Worm (Caenorhabditis elegans) whole organism, young adult: ENCODE data around the gene exos-7.

ENCODE experiments used
- D2030.7 ChIP-seq: fragments of 200-800 bp; sonication (Bioruptor generic); IDR thresholded peaks from 2 replicates; pipeline ENCODE4 v1.3.6; 2022; ENCODE audit warnings: missing genetic modification reagents, missing genetic modification characterization, missing compliant biosample characterization
- F10E7.11 ChIP-seq: sonication (generic microtip); optimal IDR thresholded peaks from 2 replicates; lab custom pipeline; 2017; ENCODE audit warnings: mild to moderate bottlenecking, missing genetic modification characterization, moderate library complexity, missing compliant biosample characterization
- F57A8.1 ChIP-seq: fragments of 200-800 bp; sonication (Bioruptor generic); optimal IDR thresholded peaks from 2 replicates; lab custom pipeline; 2018; ENCODE audit warnings: mild to moderate bottlenecking, missing genetic modification characterization, moderate library complexity, missing compliant biosample characterization
- K12H6.12 ChIP-seq: fragments of 200-800 bp; sonication (Bioruptor generic); optimal IDR thresholded peaks from 2 replicates; lab custom pipeline; 2018; ENCODE audit warnings: mild to moderate bottlenecking, missing genetic modification characterization, missing compliant biosample characterization
- T26A5.8 ChIP-seq: sonication (generic microtip); optimal IDR thresholded peaks from 2 replicates; lab custom pipeline; 2016; ENCODE audit warnings: missing genetic modification characterization, missing compliant biosample characterization
- Y53F4B.3 ChIP-seq: fragments of 200-800 bp; sonication (Bioruptor generic); IDR thresholded peaks from 2 replicates; pipeline ENCODE4 v1.3.6; 2022; ENCODE audit warnings: missing genetic modification reagents, missing genetic modification characterization, missing compliant biosample characterization
- Y67H2A.10 ChIP-seq: fragments of 200-800 bp; sonication (Bioruptor generic); conservative IDR thresholded peaks from 2 replicates; pipeline ENCODE4 v1.3.6; 2022; ENCODE audit warnings: missing genetic modification reagents, missing genetic modification characterization, missing compliant biosample characterization
- ZK185.1 ChIP-seq: sonication (generic microtip); optimal IDR thresholded peaks from 2 replicates; lab custom pipeline; 2016; ENCODE audit warnings: mild to moderate bottlenecking, missing genetic modification characterization, missing compliant biosample characterization; ENCODE audit not compliant: poor library complexity, severe bottlenecking
- ama-1 ChIP-seq, 3 experiments: fragments of 150-350 bp in 1 of 3; sonication (generic microtip) in 2 of 3; optimal IDR thresholded peaks; 2 replicates each; lab custom pipeline; 2014 to 2018; ENCODE audit warnings: missing biosample characterization in 2 of 3, missing genetic modification characterization in 2 of 3, missing genetic modification reagents in 2 of 3
- atf-7 ChIP-seq: sonication (generic microtip); optimal IDR thresholded peaks from 2 replicates; lab custom pipeline; 2017; ENCODE audit warnings: mild to moderate bottlenecking, missing genetic modification characterization, missing compliant biosample characterization
- attf-6 ChIP-seq: fragments of 200-800 bp; sonication (Bioruptor generic); IDR thresholded peaks from 2 replicates; pipeline ENCODE4 v1.3.6; 2022; ENCODE audit warnings: missing genetic modification reagents, missing genetic modification characterization, missing compliant biosample characterization
- bed-2 ChIP-seq: fragments of 200-800 bp; sonication (Bioruptor generic); IDR thresholded peaks from 2 replicates; pipeline ENCODE4 v1.3.6; 2022; ENCODE audit warnings: missing genetic modification reagents, missing genetic modification characterization, missing compliant biosample characterization
- ccch-3 ChIP-seq: fragments of 200-800 bp; sonication (Bioruptor generic); optimal IDR thresholded peaks from 2 replicates; lab custom pipeline; 2018; ENCODE audit warnings: mild to moderate bottlenecking, missing genetic modification characterization, missing compliant biosample characterization
- ceh-40 ChIP-seq: fragments of 200-800 bp; sonication (Bioruptor generic); IDR thresholded peaks from 2 replicates; pipeline ENCODE4 v1.3.6; 2022; ENCODE audit warnings: missing genetic modification characterization, missing compliant biosample characterization
- ceh-58 ChIP-seq: fragments of 200-800 bp; sonication (Bioruptor generic); IDR thresholded peaks from 2 replicates; pipeline ENCODE4 v1.3.6; 2022; ENCODE audit warnings: missing genetic modification characterization, missing compliant biosample characterization
- hmg-1.2 ChIP-seq: fragments of 200-800 bp; sonication (Bioruptor generic); IDR thresholded peaks from 2 replicates; pipeline ENCODE4 v1.3.6; 2022; ENCODE audit warnings: missing genetic modification reagents, missing genetic modification characterization, missing compliant biosample characterization
- hsf-1 ChIP-seq: fragments of 200-800 bp; sonication (Bioruptor generic); IDR thresholded peaks from 2 replicates; pipeline ENCODE4 v1.3.6; 2022; ENCODE audit warnings: missing genetic modification reagents, missing genetic modification characterization, missing compliant biosample characterization
- lag-1 ChIP-seq: fragments of 200-800 bp; sonication (Bioruptor generic); IDR thresholded peaks from 2 replicates; pipeline ENCODE4 v1.3.6; 2022; ENCODE audit warnings: missing genetic modification reagents, missing genetic modification characterization, missing compliant biosample characterization
- let-607 ChIP-seq, 2 experiments: fragments of 200-800 bp in 1 of 2; sonication (Bioruptor generic) in 1 of 2; sonication (generic microtip) in 1 of 2; optimal IDR thresholded peaks; 2 replicates each; lab custom pipeline; 2016 to 2018; ENCODE audit warnings: mild to moderate bottlenecking in 2 of 2, missing compliant biosample characterization in 2 of 2, missing genetic modification characterization in 2 of 2, moderate library complexity in 2 of 2, missing genotype in 1 of 2
- lsl-1 ChIP-seq: fragments of 200-800 bp; sonication (Bioruptor generic); optimal IDR thresholded peaks from 2 replicates; lab custom pipeline; 2018; ENCODE audit warnings: mild to moderate bottlenecking, missing genetic modification characterization, moderate library complexity, missing compliant biosample characterization
- madf-3 ChIP-seq: fragments of 200-800 bp; sonication (Bioruptor generic); IDR thresholded peaks from 2 replicates; pipeline ENCODE4 v1.3.6; 2022; ENCODE audit warnings: missing genetic modification reagents, missing genetic modification characterization, missing compliant biosample characterization
- mel-28 ChIP-seq: sonication (generic microtip); optimal IDR thresholded peaks from 2 replicates; lab custom pipeline; 2016; ENCODE audit warnings: borderline replicate concordance, mild to moderate bottlenecking, missing genetic modification characterization, missing compliant biosample characterization
- nhr-80 ChIP-seq: sonication (generic microtip); optimal IDR thresholded peaks from 2 replicates; lab custom pipeline; 2016; ENCODE audit warnings: missing genetic modification characterization, missing compliant biosample characterization
- rcor-1 ChIP-seq: fragments of 200-800 bp; sonication (Bioruptor generic); IDR thresholded peaks from 2 replicates; pipeline ENCODE4 v1.3.6; 2022; ENCODE audit warnings: missing genetic modification reagents, missing genetic modification characterization, missing compliant biosample characterization
- sea-2 ChIP-seq: fragments of 200-800 bp; sonication (Bioruptor generic); IDR thresholded peaks from 2 replicates; pipeline ENCODE4 v1.3.6; 2022; ENCODE audit warnings: missing genetic modification characterization, missing compliant biosample characterization
- tbp1 ChIP-seq: fragments of 200-800 bp; sonication (Bioruptor generic); optimal IDR thresholded peaks from 2 replicates; lab custom pipeline; 2018; ENCODE audit warnings: mild to moderate bottlenecking, missing genetic modification characterization, missing compliant biosample characterization
- tbx-9 ChIP-seq: sonication (generic microtip); optimal IDR thresholded peaks from 2 replicates; lab custom pipeline; 2016; ENCODE audit warnings: borderline replicate concordance, missing genetic modification characterization, inconsistent platforms, missing compliant biosample characterization
- tlf-1 ChIP-seq: fragments of 200-800 bp; sonication (Bioruptor generic); optimal IDR thresholded peaks from 2 replicates; lab custom pipeline; 2018; ENCODE audit warnings: mild to moderate bottlenecking, missing genetic modification characterization, missing compliant biosample characterization
- ztf-28 ChIP-seq: fragments of 200-800 bp; sonication (Bioruptor generic); IDR thresholded peaks from 2 replicates; pipeline ENCODE4 v1.3.6; 2022; ENCODE audit warnings: missing genetic modification reagents, missing genetic modification characterization, missing compliant biosample characterization
- ztf-3 ChIP-seq: fragments of 200-800 bp; sonication (Bioruptor generic); optimal IDR thresholded peaks from 2 replicates; lab custom pipeline; 2018; ENCODE audit warnings: mild to moderate bottlenecking, missing genetic modification characterization, missing compliant biosample characterization

Gene exos-7

DNA sequence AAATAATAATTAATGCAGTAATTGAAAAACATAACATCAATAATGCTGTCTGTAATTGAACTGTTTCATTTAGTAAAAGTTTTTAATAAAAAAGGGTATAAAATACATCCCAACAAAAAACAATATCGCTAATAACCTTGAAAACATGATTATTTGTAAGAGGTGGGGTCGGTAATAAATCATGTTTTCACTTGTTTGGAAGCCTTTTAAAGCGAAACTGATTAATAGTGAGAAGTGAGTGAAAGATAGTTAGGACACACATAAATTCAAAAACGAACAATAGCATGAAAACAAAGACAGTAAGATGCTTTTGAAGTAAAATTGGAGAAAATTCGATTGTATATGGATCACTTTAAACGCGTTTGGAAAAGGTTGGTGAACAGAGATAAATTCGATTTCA, 22.4 kb downstream of the exos-7 start, which contains the start of gene try-4:
Gene try-4, minus strand, starts transcription at position 74 of the 400 bp plus-strand sequence.
- TF ChIP-seq T26A5.8: no peak
- no peak for TF ChIP-seq F10E7.11 (tag; lab: Kevin White, UChicago)
- TF ChIP-seq let-607 (tag; optimal IDR thresholded peaks at IDR 0.05; lab: Kevin White, UChicago): no peak
- no peak for TF ChIP-seq ceh-40 (GFP tag; lab: Robert Waterston, UW)
- TF ChIP-seq rcor-1 (GFP tag; lab: Robert Waterston, UW): no peak
- no peak for TF ChIP-seq lag-1 (GFP tag; lab: Robert Waterston, UW)
- TF ChIP-seq ama-1 (optimal IDR thresholded peaks at IDR 0.05; lab: Kevin White, UChicago): no peak
- TF ChIP-seq ama-1 (GFP tag; optimal IDR thresholded peaks at IDR 0.05; lab: Kevin White, UChicago): no peak
- TF ChIP-seq tlf-1 (GFP tag; lab: Kevin White, UChicago): no peak
- TF ChIP-seq F57A8.1 (GFP tag; lab: Kevin White, UChicago): no peak
- no peak for TF ChIP-seq tbp1 (GFP tag; lab: Kevin White, UChicago)
- TF ChIP-seq madf-3 (GFP tag; lab: Robert Waterston, UW): no peak

DNA sequence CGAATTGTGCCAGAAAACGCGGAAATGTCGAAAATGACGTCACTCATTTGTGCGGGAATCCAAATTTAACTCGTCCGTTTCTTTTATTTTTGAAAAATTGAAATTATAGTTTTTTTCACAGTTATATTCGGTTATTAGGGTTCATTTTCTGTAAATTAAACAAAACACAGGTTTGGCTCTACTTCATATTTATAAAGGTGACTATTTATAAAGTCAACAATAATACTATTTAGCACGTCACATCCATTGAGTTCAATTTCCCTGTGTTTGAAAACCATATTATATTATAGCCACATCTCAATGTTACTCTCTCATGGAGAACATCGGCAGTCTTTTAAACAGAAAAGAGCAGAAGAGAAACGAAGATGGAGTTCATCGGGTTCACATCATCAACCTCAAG, 24.0 kb downstream of the exos-7 start, which contains the start of gene twk-35:
Gene twk-35, plus strand, starts transcription at position 301 of the 400 bp plus-strand sequence.
- no peak for TF ChIP-seq hsf-1 (GFP tag; lab: Robert Waterston, UW)
- no peak for TF ChIP-seq K12H6.12
- TF ChIP-seq bed-2 (GFP tag; lab: Robert Waterston, UW): no peak

DNA sequence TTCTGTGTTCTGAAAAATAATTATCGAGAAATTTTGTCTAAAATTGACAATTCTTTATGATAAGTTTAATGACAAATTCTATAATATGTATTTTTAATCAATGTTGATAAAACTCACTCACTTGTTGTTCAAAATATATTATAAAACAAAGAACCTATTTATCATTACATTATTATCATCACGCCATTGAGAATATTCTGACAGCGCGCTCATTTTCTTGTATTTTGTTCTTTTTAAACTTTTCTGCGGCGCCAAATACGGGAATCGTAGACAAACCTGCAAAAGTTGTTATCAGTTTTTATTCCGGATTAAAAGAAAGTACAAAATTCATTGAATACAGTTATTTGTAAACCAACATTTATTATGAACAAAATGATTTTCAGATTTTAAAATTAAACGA, 27.7 kb downstream of the exos-7 start:
- TF ChIP-seq tbx-9 (tag; lab: Kevin White, UChicago) (no peak), nhr-80 (tag; lab: Kevin White, UChicago) (peak; percentile 51)

DNA sequence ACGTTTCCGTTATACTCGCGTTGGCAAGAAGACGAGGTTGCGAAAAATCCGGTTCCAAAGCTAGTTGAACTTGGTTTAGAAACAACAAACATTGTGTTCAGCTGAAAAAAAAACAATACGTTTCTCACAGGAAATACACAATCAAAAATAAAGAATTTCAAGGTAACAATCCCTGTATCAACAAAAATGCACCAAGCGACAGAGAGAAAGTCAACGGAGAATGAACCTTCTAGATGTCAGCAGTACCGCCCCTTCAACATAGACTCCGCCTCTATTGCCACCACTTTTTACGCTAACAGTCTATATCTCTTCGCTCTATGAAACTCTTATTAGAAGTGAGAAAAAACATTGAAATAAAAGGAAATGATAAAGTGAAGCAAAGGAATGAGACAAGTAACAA, 29.7 kb downstream of the exos-7 start, which contains the start of gene F31D4.8:
Gene F31D4.8, minus strand, starts transcription at position 101 of the 400 bp plus-strand sequence.
- TF ChIP-seq atf-7 (tag; lab: Kevin White, UChicago): no peak
- TF ChIP-seq ZK185.1 (tag; lab: Kevin White, UChicago): no peak
- no peak for TF ChIP-seq Y53F4B.3 (GFP tag; lab: Robert Waterston, UW)
- no peak for TF ChIP-seq D2030.7 (GFP tag; lab: Robert Waterston, UW)
- no peak for TF ChIP-seq tbp1 (GFP tag; lab: Kevin White, UChicago)
- TF ChIP-seq hmg-1.2: no peak
- no peak for TF ChIP-seq ztf-28
- TF ChIP-seq lsl-1 (GFP tag; lab: Kevin White, UChicago): no peak
- TF ChIP-seq Y67H2A.10: no peak
- TF ChIP-seq ccch-3: no peak

DNA sequence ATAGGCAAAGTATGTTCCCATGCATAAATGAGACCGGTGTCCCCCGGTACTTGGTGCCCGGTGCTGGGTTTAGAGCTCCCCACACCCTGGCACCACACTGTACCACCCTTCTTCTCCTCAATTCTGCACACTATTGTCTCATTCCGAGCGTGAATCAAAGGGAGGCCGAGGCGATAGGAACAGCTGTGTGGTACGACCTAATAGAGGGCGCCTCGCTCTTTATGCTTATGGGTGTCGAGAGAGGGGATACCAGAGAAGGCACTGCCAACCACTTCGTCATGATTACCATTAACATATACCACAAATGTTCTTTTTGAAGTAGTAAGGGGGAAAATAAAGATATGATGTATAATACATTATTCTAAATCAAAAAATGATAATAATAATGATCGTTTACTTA, 32.0 kb downstream of the exos-7 start:
- TF ChIP-seq sea-2 (GFP tag; lab: Robert Waterston, UW) (0 out of 2 replicates have a peak, but pooled peaks have one; percentile 56), mel-28 (no peak)

DNA sequence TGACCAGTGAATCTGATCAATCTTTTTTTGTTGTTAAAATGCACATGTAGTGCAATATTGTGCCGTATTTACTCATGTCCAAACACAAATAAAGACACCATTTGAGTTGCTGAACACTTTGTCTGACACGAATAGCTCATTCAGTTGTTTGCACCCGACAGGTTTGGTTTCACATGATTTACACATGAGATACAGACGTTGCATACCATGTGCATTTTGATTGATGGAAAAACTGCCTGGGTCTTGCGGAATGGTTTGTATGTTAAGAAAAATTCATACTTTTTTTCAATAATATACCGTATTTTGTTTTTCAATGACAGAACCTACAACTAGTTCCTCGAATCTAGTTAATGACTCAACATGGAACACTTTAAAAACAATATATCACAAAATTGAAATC, 32.5 kb downstream of the exos-7 start:
- no peak for TF ChIP-seq madf-3 (GFP tag; lab: Robert Waterston, UW)
- TF ChIP-seq attf-6 (GFP tag; lab: Robert Waterston, UW): no peak
- TF ChIP-seq, all 124 proteins: peak for 0

DNA sequence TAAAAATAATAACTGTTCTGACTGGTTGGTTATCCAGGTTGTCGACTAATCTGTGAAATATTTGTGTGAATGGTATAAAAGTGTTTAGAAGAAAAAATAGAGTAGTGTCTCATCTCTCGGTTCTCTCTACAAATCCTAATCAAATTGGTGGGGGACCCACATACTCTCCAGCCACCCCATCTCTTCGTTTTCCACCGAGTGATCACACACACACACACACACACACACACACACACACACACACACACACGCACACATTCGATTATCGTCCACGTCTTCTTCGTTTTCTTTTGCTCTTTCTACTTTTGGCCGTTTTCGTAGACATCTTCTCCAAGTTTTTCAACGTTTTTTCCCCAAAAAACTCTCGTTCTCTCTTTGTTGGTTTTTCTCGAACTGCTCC, 34.5 kb downstream of the exos-7 start:
- TF ChIP-seq ztf-3 (GFP tag; lab: Kevin White, UChicago) (peak; percentile 55), ceh-58 (GFP tag; lab: Robert Waterston, UW) (no peak), lag-1 (GFP tag; lab: Robert Waterston, UW) (no peak)
